Worm (Caenorhabditis elegans): ENCODE measurements around the gene F13C5.3.

Gene F13C5.3

ce11 chrX:591056-591455 is 8.3 kb downstream of the F13C5.3 start:
- no peak for TF ChIP-seq F13H6.1 (tag; optimal IDR thresholded peaks at IDR 0.05)
- no peak for TF ChIP-seq unc-55 (GFP tag; optimal IDR thresholded peaks at IDR 0.05)
- TF ChIP-seq nhr-11 (tag; optimal IDR thresholded peaks at IDR 0.05), result no peak
- no peak for TF ChIP-seq gmeb-1 (tag; optimal IDR thresholded peaks at IDR 0.05)
- no peak for TF ChIP-seq ztf-4 (tag; optimal IDR thresholded peaks at IDR 0.05)
- no peak for TF ChIP-seq unc-62 (GFP tag; optimal IDR thresholded peaks at IDR 0.05)
- TF ChIP-seq nhr-237 (tag; optimal IDR thresholded peaks at IDR 0.05), result no peak
- TF ChIP-seq nhr-23 (tag; optimal IDR thresholded peaks at IDR 0.05), result no peak
- no peak for TF ChIP-seq sem-4 (tag; optimal IDR thresholded peaks at IDR 0.05)
- no peak for TF ChIP-seq ceh-82 (tag; optimal IDR thresholded peaks at IDR 0.05)

ce11 chrX:587798-588197 is 11.6 kb downstream of the F13C5.3 start, which contains the start of gene mrp-1:
mrp-1 (minus strand) TSS chrX:587898.
- TF ChIP-seq ztf-1 (GFP tag; conservative IDR thresholded peaks at IDR 0.05), result no peak
- no peak for TF ChIP-seq mab-5 (tag; optimal IDR thresholded peaks at IDR 0.05)

ce11 chrX:585598-586217 is 13.7 kb downstream of the F13C5.3 start:
- TF ChIP-seq C34F6.9 (tag; optimal IDR thresholded peaks at IDR 0.05) (no peak), unc-62 (GFP tag; optimal IDR thresholded peaks at IDR 0.05) (no peak), aly-2 (tag; optimal IDR thresholded peaks at IDR 0.05) (no peak), sem-4 (tag; optimal IDR thresholded peaks at IDR 0.05) (no peak), nhr-25 (tag; optimal IDR thresholded peaks at IDR 0.05) (peak; percentile 11), elt-1 (tag; optimal IDR thresholded peaks at IDR 0.05) (peak; percentile 41), R02D3.7 (tag; optimal IDR thresholded peaks at IDR 0.05) (no peak), ceh-16 (tag; optimal IDR thresholded peaks at IDR 0.05) (peak; percentile 11)

- no peak for TF ChIP-seq sma-9 (GFP tag; optimal IDR thresholded peaks at IDR 0.05)
- TF ChIP-seq sma-9 (tag; optimal IDR thresholded peaks at IDR 0.05), result no peak
- no peak for TF ChIP-seq elt-3 (tag; optimal IDR thresholded peaks at IDR 0.05)
- TF ChIP-seq nhr-6 (tag; optimal IDR thresholded peaks at IDR 0.05), result no peak
- TF ChIP-seq sma-3 (GFP tag; optimal IDR thresholded peaks at IDR 0.05), result no peak
These were observed 17.6 kb downstream of the F13C5.3 start for ce11 chrX:581754-582153.

ce11 chrX:575084-575483 is 24.3 kb downstream of the F13C5.3 start:
- TF ChIP-seq unc-55 (GFP tag; optimal IDR thresholded peaks at IDR 0.05), result peak; percentile 36
- TF ChIP-seq dmd-4 (tag; optimal IDR thresholded peaks at IDR 0.05), result no peak

ce11 chrX:573270-573669 is 26.1 kb downstream of the F13C5.3 start:
- no peak for TF ChIP-seq sma-3 (GFP tag; optimal IDR thresholded peaks at IDR 0.05)
- peak; percentile 74 for TF ChIP-seq sma-9 (GFP tag; optimal IDR thresholded peaks at IDR 0.05)
- no peak for TF ChIP-seq sma-9 (tag; optimal IDR thresholded peaks at IDR 0.05)
- TF ChIP-seq nhr-10 (tag; optimal IDR thresholded peaks at IDR 0.05), result no peak
- no peak for TF ChIP-seq gmeb-1 (tag; optimal IDR thresholded peaks at IDR 0.05)
- TF ChIP-seq ztf-1 (GFP tag; conservative IDR thresholded peaks at IDR 0.05), result no peak
- no peak for TF ChIP-seq aly-2 (tag; optimal IDR thresholded peaks at IDR 0.05)
- peak; percentile 54 for TF ChIP-seq lin-11 (tag; optimal IDR thresholded peaks at IDR 0.05)
- peak; percentile 15 for TF ChIP-seq lin-13 (GFP tag; optimal IDR thresholded peaks at IDR 0.05)
- peak; percentile 46 for TF ChIP-seq F13H6.1 (tag; optimal IDR thresholded peaks at IDR 0.05)
- TF ChIP-seq ceh-82 (tag; optimal IDR thresholded peaks at IDR 0.05), result no peak
- peak; percentile 4 for TF ChIP-seq ztf-4 (tag; optimal IDR thresholded peaks at IDR 0.05)
- TF ChIP-seq nhr-11 (tag; optimal IDR thresholded peaks at IDR 0.05), result no peak
- peak; percentile 17 for TF ChIP-seq snpc-4 (tag; optimal IDR thresholded peaks at IDR 0.05)
- no peak for TF ChIP-seq ama-1 (optimal IDR thresholded peaks at IDR 0.05)
- no peak for TF ChIP-seq skn-1 (tag; optimal IDR thresholded peaks at IDR 0.05)
- no peak for TF ChIP-seq nhr-21 (tag; optimal IDR thresholded peaks at IDR 0.05)
- TF ChIP-seq crh-2 (tag; optimal IDR thresholded peaks at IDR 0.05), result peak; percentile 31
- no peak for TF ChIP-seq unc-62 (GFP tag; optimal IDR thresholded peaks at IDR 0.05)
- TF ChIP-seq nhr-25 (tag; optimal IDR thresholded peaks at IDR 0.05), result peak; percentile 15
- peak; percentile 96 for TF ChIP-seq nhr-129 (tag; optimal IDR thresholded peaks at IDR 0.05)
- no peak for TF ChIP-seq mbf-1 (tag; optimal IDR thresholded peaks at IDR 0.05)
- TF ChIP-seq lin-39 (tag; optimal IDR thresholded peaks at IDR 0.05), result no peak
- no peak for TF ChIP-seq Y55F3AM.14 (GFP tag; optimal IDR thresholded peaks at IDR 0.05)
- TF ChIP-seq blmp-1 (tag; optimal IDR thresholded peaks at IDR 0.05; ENCODE audit: insufficient read depth), result no peak
- TF ChIP-seq elt-1 (tag; optimal IDR thresholded peaks at IDR 0.05), result no peak
- no peak for TF ChIP-seq elt-3 (tag; optimal IDR thresholded peaks at IDR 0.05)
- no peak for TF ChIP-seq nhr-23 (tag; optimal IDR thresholded peaks at IDR 0.05)
- no peak for TF ChIP-seq nhr-12 (tag; optimal IDR thresholded peaks at IDR 0.05)
- no peak for TF ChIP-seq R02D3.7 (tag; optimal IDR thresholded peaks at IDR 0.05)
- TF ChIP-seq dmd-4 (tag; optimal IDR thresholded peaks at IDR 0.05), result no peak
- peak in 1 of 2 experiments; percentile 35 for TF ChIP-seq mdl-1 (tag; optimal IDR thresholded peaks at IDR 0.05)
- TF ChIP-seq egl-27 (tag; optimal IDR thresholded peaks at IDR 0.05), result no peak
- TF ChIP-seq C34F6.9 (tag; optimal IDR thresholded peaks at IDR 0.05), result peak; percentile 84
- peak; percentile 92 for TF ChIP-seq unc-55 (GFP tag; optimal IDR thresholded peaks at IDR 0.05)
- no peak for TF ChIP-seq nhr-6 (tag; optimal IDR thresholded peaks at IDR 0.05)
- peak; percentile 2 for TF ChIP-seq sem-4 (tag; optimal IDR thresholded peaks at IDR 0.05)

All from whole organism, L2 larva.